Worm (Caenorhabditis elegans) whole organism, mixed stage, embryonic: ENCODE data around the gene Y111B2A.12.
A peak's percentile ranks its signal among the peaks of the same experiment; 100 is the strongest.

Source experiments
- M03D4.4 ChIP-seq: sonication (generic microtip); optimal IDR thresholded peaks from 2 replicates; lab custom pipeline; 2017; ENCODE audit warnings: mild to moderate bottlenecking, missing genetic modification characterization, missing compliant biosample characterization
- bed-3 ChIP-seq: fragments of 200-800 bp; sonication (Bioruptor generic); optimal IDR thresholded peaks from 3 replicates; lab custom pipeline; 2018; ENCODE audit warnings: mild to moderate bottlenecking, missing genetic modification characterization, moderate library complexity, missing compliant biosample characterization
- blmp-1 ChIP-seq: fragments of 150-350 bp; optimal IDR thresholded peaks from 2 replicates; lab custom pipeline; 2014; ENCODE audit warnings: missing biosample characterization, missing genetic modification characterization
- ceh-39 ChIP-seq: fragments of 150-350 bp; optimal IDR thresholded peaks from 2 replicates; lab custom pipeline; 2014; ENCODE audit warnings: missing biosample characterization, missing genetic modification characterization
- ceh-43 ChIP-seq: fragments of 200-800 bp; sonication (Bioruptor generic); optimal IDR thresholded peaks from 2 replicates; lab custom pipeline; 2018; ENCODE audit warnings: mild to moderate bottlenecking, missing genetic modification characterization, moderate library complexity, missing compliant biosample characterization
- ceh-83 ChIP-seq: fragments of 200-800 bp; sonication (Bioruptor generic); optimal IDR thresholded peaks from 2 replicates; lab custom pipeline; 2018; ENCODE audit warnings: mild to moderate bottlenecking, missing genetic modification characterization, missing compliant biosample characterization
- ces-1 ChIP-seq: fragments of 150-350 bp; optimal IDR thresholded peaks from 2 replicates; lab custom pipeline; 2014; ENCODE audit warnings: missing biosample characterization, missing genetic modification reagents, missing genetic modification characterization
- cnd-1 ChIP-seq: fragments of 200-800 bp; sonication (Bioruptor generic); optimal IDR thresholded peaks from 2 replicates; lab custom pipeline; 2018; ENCODE audit warnings: mild to moderate bottlenecking, missing genetic modification characterization, missing compliant biosample characterization
- drap-1 ChIP-seq: fragments of 200-800 bp; sonication (Bioruptor generic); optimal IDR thresholded peaks from 3 replicates; lab custom pipeline; 2018; ENCODE audit warnings: mild to moderate bottlenecking, missing genetic modification characterization, missing compliant biosample characterization
- elt-1 ChIP-seq: sonication (generic microtip); optimal IDR thresholded peaks from 2 replicates; lab custom pipeline; 2017; ENCODE audit warnings: missing genetic modification characterization, mild to moderate bottlenecking, missing compliant biosample characterization, antibody characterized with exemption, moderate library complexity, borderline replicate concordance; ENCODE audit not compliant: insufficient read depth
- elt-3 ChIP-seq: fragments of 150-350 bp; optimal IDR thresholded peaks from 2 replicates; lab custom pipeline; 2014; ENCODE audit warnings: missing biosample characterization, missing genetic modification characterization
- flh-1 ChIP-seq: fragments of 200-800 bp; sonication (Bioruptor generic); optimal IDR thresholded peaks from 2 replicates; lab custom pipeline; 2018; ENCODE audit warnings: mild to moderate bottlenecking, missing genetic modification characterization, moderate library complexity, missing compliant biosample characterization
- ham-2 ChIP-seq: fragments of 200-800 bp; sonication (Bioruptor generic); optimal IDR thresholded peaks from 2 replicates; lab custom pipeline; 2018; ENCODE audit warnings: mild to moderate bottlenecking, missing genetic modification characterization, missing compliant biosample characterization
- hlh-1 ChIP-seq: fragments of 150-350 bp; optimal IDR thresholded peaks from 2 replicates; lab custom pipeline; 2014; ENCODE audit warnings: missing biosample characterization, missing genetic modification reagents, missing genetic modification characterization
- lin-13 ChIP-seq: fragments of 150-350 bp; optimal IDR thresholded peaks from 2 replicates; lab custom pipeline; 2014; ENCODE audit warnings: missing biosample characterization, missing genetic modification characterization
- lin-32 ChIP-seq: fragments of 200-800 bp; sonication (Bioruptor generic); optimal IDR thresholded peaks from 2 replicates; lab custom pipeline; 2018; ENCODE audit warnings: mild to moderate bottlenecking, missing genetic modification characterization, missing compliant biosample characterization
- lsy-2 ChIP-seq: fragments of 150-350 bp; optimal IDR thresholded peaks from 2 replicates; lab custom pipeline; 2014; ENCODE audit warnings: missing biosample characterization, missing genetic modification characterization
- mab-5 ChIP-seq: fragments of 150-350 bp; optimal IDR thresholded peaks from 2 replicates; lab custom pipeline; 2014; ENCODE audit warnings: missing biosample characterization, missing genetic modification characterization
- mep-1 ChIP-seq: fragments of 150-350 bp; optimal IDR thresholded peaks from 2 replicates; lab custom pipeline; 2017; ENCODE audit warnings: missing biosample characterization, missing genetic modification reagents, missing genetic modification characterization, inconsistent platforms
- mls-2 ChIP-seq: sonication (generic microtip); optimal IDR thresholded peaks from 2 replicates; lab custom pipeline; 2016; ENCODE audit warnings: mild to moderate bottlenecking, missing genetic modification characterization, moderate library complexity, missing compliant biosample characterization
- nhr-12 ChIP-seq: fragments of 150-350 bp; optimal IDR thresholded peaks from 2 replicates; lab custom pipeline; 2014; ENCODE audit warnings: missing biosample characterization, missing genetic modification characterization
- nhr-2 ChIP-seq: fragments of 150-350 bp; optimal IDR thresholded peaks from 2 replicates; lab custom pipeline; 2014; ENCODE audit warnings: missing biosample characterization, missing genetic modification characterization
- nhr-237 ChIP-seq: fragments of 150-350 bp; optimal IDR thresholded peaks from 2 replicates; lab custom pipeline; 2014; ENCODE audit warnings: missing biosample characterization, missing genetic modification characterization
- nhr-28 ChIP-seq: fragments of 150-350 bp; optimal IDR thresholded peaks from 2 replicates; lab custom pipeline; 2014; ENCODE audit warnings: missing biosample characterization, missing genetic modification characterization
- nhr-76 ChIP-seq: sonication (generic microtip); optimal IDR thresholded peaks from 2 replicates; lab custom pipeline; 2017; ENCODE audit warnings: missing biosample characterization, missing genetic modification characterization
- pha-4 ChIP-seq: fragments of 150-350 bp; optimal IDR thresholded peaks from 2 replicates; lab custom pipeline; 2018; ENCODE audit warnings: missing biosample characterization, missing genetic modification reagents, missing genetic modification characterization
- sem-2 ChIP-seq: fragments of 200-800 bp; sonication (Bioruptor generic); optimal IDR thresholded peaks from 2 replicates; lab custom pipeline; 2018; ENCODE audit warnings: mild to moderate bottlenecking, missing genetic modification characterization, missing compliant biosample characterization
- snpc-4 ChIP-seq: fragments of 150-350 bp; optimal IDR thresholded peaks from 2 replicates; lab custom pipeline; 2014; ENCODE audit warnings: missing biosample characterization, missing genetic modification characterization
- sptf-1 ChIP-seq: sonication (generic microtip); optimal IDR thresholded peaks from 2 replicates; lab custom pipeline; 2017; ENCODE audit warnings: mild to moderate bottlenecking, missing genetic modification characterization, moderate library complexity, missing compliant biosample characterization
- tbx-8 ChIP-seq: fragments of 200-800 bp; sonication (Bioruptor generic); optimal IDR thresholded peaks from 2 replicates; lab custom pipeline; 2018; ENCODE audit warnings: mild to moderate bottlenecking, missing genetic modification characterization, moderate library complexity, missing compliant biosample characterization
- unc-120 ChIP-seq: sonication (generic microtip); optimal IDR thresholded peaks from 2 replicates; lab custom pipeline; 2017; ENCODE audit warnings: missing genetic modification characterization, missing compliant biosample characterization; ENCODE audit not compliant: poor library complexity, severe bottlenecking
- unc-39 ChIP-seq: fragments of 150-350 bp; optimal IDR thresholded peaks from 2 replicates; lab custom pipeline; 2014; ENCODE audit warnings: missing biosample characterization, missing genetic modification characterization
- unc-62 ChIP-seq: fragments of 150-350 bp; optimal IDR thresholded peaks from 2 replicates; lab custom pipeline; 2014; ENCODE audit warnings: missing biosample characterization, missing genetic modification reagents, missing genetic modification characterization
- zip-8 ChIP-seq: fragments of 150-350 bp; optimal IDR thresholded peaks from 2 replicates; lab custom pipeline; 2014; ENCODE audit warnings: missing biosample characterization, missing genetic modification characterization
- ztf-11 ChIP-seq: fragments of 150-350 bp; optimal IDR thresholded peaks from 2 replicates; lab custom pipeline; 2014; ENCODE audit warnings: missing biosample characterization, missing genetic modification characterization

Gene Y111B2A.12

ce11 chrIII:12625875-12626649, 17.0 kb downstream of the Y111B2A.12 start, which contains the start of gene pqn-80:
Gene pqn-80 (plus strand): TSS chrIII:12626568.
- no peak for TF ChIP-seq elt-3 (tag; lab: Kevin White, UChicago)
- TF ChIP-seq lin-13 (tag; lab: Kevin White, UChicago): no peak
- TF ChIP-seq unc-120 (tag; lab: Kevin White, UChicago): peak; percentile 4
- no peak for TF ChIP-seq nhr-28
- TF ChIP-seq nhr-2 (tag; lab: Kevin White, UChicago): no peak
- no peak for TF ChIP-seq snpc-4 (tag; lab: Kevin White, UChicago)
- TF ChIP-seq nhr-237 (tag; lab: Kevin White, UChicago): peak; percentile 36
- no peak for TF ChIP-seq ceh-43
- no peak for TF ChIP-seq blmp-1 (tag; lab: Kevin White, UChicago)
- TF ChIP-seq mls-2 (tag; lab: Kevin White, UChicago): no peak
- TF ChIP-seq bed-3 (GFP tag; lab: Kevin White, UChicago): no peak
- TF ChIP-seq ztf-11: no peak
- no peak for TF ChIP-seq mab-5 (tag; lab: Kevin White, UChicago)
- TF ChIP-seq sem-2 (GFP tag; lab: Kevin White, UChicago): no peak
- no peak for TF ChIP-seq pha-4 (tag; lab: Kevin White, UChicago)
- TF ChIP-seq ham-2: no peak
- peak; percentile 32 for TF ChIP-seq ceh-83
- TF ChIP-seq nhr-12 (tag; lab: Kevin White, UChicago): no peak
- no peak for TF ChIP-seq zip-8 (tag; lab: Kevin White, UChicago)
- no peak for TF ChIP-seq unc-39 (tag; lab: Kevin White, UChicago)
- no peak for TF ChIP-seq elt-1 (tag; lab: Kevin White, UChicago)
- no peak for TF ChIP-seq drap-1 (GFP tag; lab: Kevin White, UChicago)
- no peak for TF ChIP-seq M03D4.4 (tag; lab: Kevin White, UChicago)
- peak; percentile 70 for TF ChIP-seq ceh-39
- no peak for TF ChIP-seq hlh-1 (tag; lab: Kevin White, UChicago)
- no peak for TF ChIP-seq flh-1 (GFP tag; lab: Kevin White, UChicago)
- peak; percentile 44 for TF ChIP-seq lsy-2 (tag; lab: Kevin White, UChicago)
- TF ChIP-seq nhr-76 (tag; lab: Kevin White, UChicago): no peak
- TF ChIP-seq unc-62: no peak
- TF ChIP-seq cnd-1: no peak
- TF ChIP-seq mep-1 (tag; lab: Kevin White, UChicago): peak; percentile 42
- TF ChIP-seq tbx-8 (GFP tag; lab: Kevin White, UChicago): no peak
- peak; percentile 81 for TF ChIP-seq ces-1
- peak; percentile 14 for TF ChIP-seq sptf-1
- TF ChIP-seq lin-32: no peak

- TF ChIP-seq nhr-237 (tag; lab: Kevin White, UChicago) (no peak), mep-1 (tag; lab: Kevin White, UChicago) (no peak), lin-13 (tag; lab: Kevin White, UChicago) (no peak), elt-3 (tag; lab: Kevin White, UChicago) (no peak), mab-5 (tag; lab: Kevin White, UChicago) (no peak), cnd-1 (no peak), M03D4.4 (tag; lab: Kevin White, UChicago) (no peak), bed-3 (GFP tag; lab: Kevin White, UChicago) (no peak), tbx-8 (GFP tag; lab: Kevin White, UChicago) (no peak), lsy-2 (tag; lab: Kevin White, UChicago) (no peak), hlh-1 (tag; lab: Kevin White, UChicago) (no peak), snpc-4 (tag; lab: Kevin White, UChicago) (no peak), unc-39 (tag; lab: Kevin White, UChicago) (no peak), flh-1 (GFP tag; lab: Kevin White, UChicago) (no peak), nhr-12 (tag; lab: Kevin White, UChicago) (no peak)
These were observed 29.5 kb downstream of the Y111B2A.12 start for ce11 chrIII:12638592-12638991.

ce11 chrIII:12639214-12639613, 30.1 kb downstream of the Y111B2A.12 start:
- TF ChIP-seq mep-1 (tag; lab: Kevin White, UChicago): no peak
- TF ChIP-seq nhr-2 (tag; lab: Kevin White, UChicago): no peak
- TF ChIP-seq mls-2 (tag; lab: Kevin White, UChicago): no peak
- no peak for TF ChIP-seq pha-4 (tag; lab: Kevin White, UChicago)
- no peak for TF ChIP-seq drap-1 (GFP tag; lab: Kevin White, UChicago)
- no peak for TF ChIP-seq M03D4.4 (tag; lab: Kevin White, UChicago)
- TF ChIP-seq bed-3 (GFP tag; lab: Kevin White, UChicago): no peak
- no peak for TF ChIP-seq nhr-28
- TF ChIP-seq nhr-76 (tag; lab: Kevin White, UChicago): no peak
- TF ChIP-seq zip-8 (tag; lab: Kevin White, UChicago): no peak
- TF ChIP-seq ceh-83: no peak
- no peak for TF ChIP-seq lin-32
- TF ChIP-seq flh-1 (GFP tag; lab: Kevin White, UChicago): no peak
- TF ChIP-seq cnd-1: no peak
- no peak for TF ChIP-seq nhr-237 (tag; lab: Kevin White, UChicago)
- TF ChIP-seq blmp-1 (tag; lab: Kevin White, UChicago): no peak
- TF ChIP-seq unc-62: no peak
- TF ChIP-seq elt-3 (tag; lab: Kevin White, UChicago): no peak
